Worm (Caenorhabditis elegans): ENCODE measurements around the gene F44F4.10.

Gene F44F4.10

ce11 chrII:10950107-10950679 lies 33.1 kb upstream of the F44F4.10 start, which contains the start of gene gst-5:
TSS of gene gst-5 (plus strand) at chrII:10950352.
- no peak for TF ChIP-seq ceh-30 (tag; optimal IDR thresholded peaks at IDR 0.05)
- TF ChIP-seq C08G9.2 (tag; optimal IDR thresholded peaks at IDR 0.05) = no peak
- no peak for TF ChIP-seq ceh-48 (tag; optimal IDR thresholded peaks at IDR 0.05)
- no peak for TF ChIP-seq fax-1 (tag; optimal IDR thresholded peaks at IDR 0.05)
- TF ChIP-seq unc-42 (tag; optimal IDR thresholded peaks at IDR 0.05) = no peak
- no peak for TF ChIP-seq mec-3 (tag; optimal IDR thresholded peaks at IDR 0.05; ENCODE audit: borderline replicate concordance)
- TF ChIP-seq ets-4 (tag; optimal IDR thresholded peaks at IDR 0.05) = no peak
- no peak for TF ChIP-seq pros-1 (tag; optimal IDR thresholded peaks at IDR 0.05)
- TF ChIP-seq sox-4 (tag; optimal IDR thresholded peaks at IDR 0.05) = no peak
- peak; percentile 50 for TF ChIP-seq unc-55 (GFP tag; optimal IDR thresholded peaks at IDR 0.05)
- no peak for TF ChIP-seq T23F11.4 (GFP tag; optimal IDR thresholded peaks at IDR 0.05)
- TF ChIP-seq ceh-34 (tag; optimal IDR thresholded peaks at IDR 0.05) = no peak
- peak; percentile 29 for TF ChIP-seq ceh-18 (tag; optimal IDR thresholded peaks at IDR 0.05)
- no peak for TF ChIP-seq unc-3 (GFP tag; conservative IDR thresholded peaks at IDR 0.05)
- TF ChIP-seq unc-3 (tag; optimal IDR thresholded peaks at IDR 0.05) = no peak
- TF ChIP-seq hlh-30 (tag; optimal IDR thresholded peaks at IDR 0.05; ENCODE audit: insufficient read depth) = no peak
- TF ChIP-seq ama-1 (optimal IDR thresholded peaks at IDR 0.05) = no peak
- TF ChIP-seq fkh-10 (GFP tag; optimal IDR thresholded peaks at IDR 0.05) = no peak
- no peak for TF ChIP-seq pha-2 (tag; optimal IDR thresholded peaks at IDR 0.05)
- TF ChIP-seq nfya-1 (tag; optimal IDR thresholded peaks at IDR 0.05) = peak; percentile 12
- TF ChIP-seq pag-3 (tag; optimal IDR thresholded peaks at IDR 0.05; ENCODE audit: borderline replicate concordance) = no peak
- TF ChIP-seq dve-1 (tag; optimal IDR thresholded peaks at IDR 0.05) = peak; percentile 28
- no peak for TF ChIP-seq hlh-15 (tag; optimal IDR thresholded peaks at IDR 0.05)
- TF ChIP-seq tbx-2 (tag; optimal IDR thresholded peaks at IDR 0.05) = no peak
- TF ChIP-seq hlh-6 (tag; optimal IDR thresholded peaks at IDR 0.05) = no peak
- no peak for TF ChIP-seq syd-9 (tag; optimal IDR thresholded peaks at IDR 0.05)
- TF ChIP-seq ceh-31 (tag; optimal IDR thresholded peaks at IDR 0.05) = peak; percentile 4
- TF ChIP-seq ceh-22 (tag; optimal IDR thresholded peaks at IDR 0.05) = no peak
- TF ChIP-seq ceh-14 (tag; optimal IDR thresholded peaks at IDR 0.05) = no peak
- TF ChIP-seq sox-2 (GFP tag; IDR thresholded peaks at IDR 0.05) = no peak
- no peak for TF ChIP-seq npax-4 (tag; optimal IDR thresholded peaks at IDR 0.05)

- no peak for TF ChIP-seq pag-3 (tag; optimal IDR thresholded peaks at IDR 0.05; ENCODE audit: borderline replicate concordance)
Observed at ce11 chrII:10949383-10949782, 32.3 kb upstream of the F44F4.10 start.

DNA sequence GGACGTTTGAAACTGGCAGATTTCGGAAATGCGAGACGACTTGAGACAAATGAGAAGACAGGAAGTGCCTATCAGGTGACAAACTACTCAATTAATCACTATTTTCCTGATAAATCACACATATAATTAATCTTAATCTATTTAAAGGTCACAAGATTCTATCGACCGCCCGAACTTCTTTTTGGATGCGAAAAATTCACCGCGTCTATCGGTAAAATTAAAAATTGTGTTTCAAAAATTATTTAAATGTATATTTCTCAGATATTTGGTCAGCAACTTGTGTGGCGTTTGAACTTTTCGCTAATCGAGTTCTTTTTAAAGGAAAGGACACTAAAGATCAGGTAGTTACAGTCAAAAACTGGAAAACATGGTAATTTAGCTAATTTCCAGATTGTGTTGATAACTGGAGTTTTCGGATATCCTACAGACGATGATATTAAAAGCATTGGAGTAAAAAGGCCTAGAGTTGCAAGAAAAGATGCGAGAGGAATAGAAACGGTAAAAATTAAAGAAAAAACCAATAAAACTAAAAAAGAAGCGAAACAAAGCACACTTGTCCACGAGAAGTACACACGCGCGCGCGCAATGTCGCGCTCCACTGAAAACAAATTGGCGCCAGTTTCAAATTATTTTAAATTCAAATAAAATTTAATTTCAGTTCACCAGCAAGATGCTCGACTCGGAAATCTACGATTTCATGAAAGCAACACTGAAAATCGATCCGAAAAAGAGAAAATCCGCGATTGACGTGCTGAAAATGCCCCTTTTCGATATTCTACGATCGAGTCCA lies 31.4 kb upstream of the F44F4.10 start:
- TF ChIP-seq Y22D7AL.16 (tag; optimal IDR thresholded peaks at IDR 0.05) (no peak), gmeb-2 (tag; optimal IDR thresholded peaks at IDR 0.05) (no peak), npax-4 (tag; optimal IDR thresholded peaks at IDR 0.05) (no peak), ama-1 (optimal IDR thresholded peaks at IDR 0.05) (no peak), pax-1 (tag; optimal IDR thresholded peaks at IDR 0.05) (peak; percentile 19)

DNA sequence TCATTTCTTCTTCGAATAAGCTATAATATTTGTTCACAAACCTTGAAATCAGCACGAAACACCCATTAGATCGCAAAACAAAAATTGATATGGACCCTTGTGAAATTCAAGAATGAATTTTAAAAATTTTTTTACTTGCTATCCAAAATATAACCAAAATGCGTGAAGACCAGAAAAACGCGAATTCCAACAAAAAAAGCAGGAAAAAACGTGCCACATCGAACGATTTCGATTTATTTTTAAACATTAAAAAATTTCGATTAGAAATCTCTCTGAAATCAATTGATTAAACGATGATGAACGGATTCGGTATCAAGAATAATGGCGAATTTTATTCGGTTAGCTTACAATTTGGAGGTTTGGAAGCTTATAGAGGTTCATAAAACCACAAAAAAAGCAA lies 30.2 kb upstream of the F44F4.10 start, which contains the start of the genes tceb-3 and gskl-1:
Gene tceb-3 (minus strand): TSS at position 101 of the 400 bp plus-strand sequence.
Gene gskl-1 (plus strand): TSS at position 243 of the 400 bp plus-strand sequence.
- no peak for TF ChIP-seq ttx-3 (tag; optimal IDR thresholded peaks at IDR 0.05)
- no peak for TF ChIP-seq elt-2 (tag; optimal IDR thresholded peaks at IDR 0.05)
